Worm (Caenorhabditis elegans): Measurements from ENCODE around the gene F43C11.3.

The F43C11.3 gene

DNA sequence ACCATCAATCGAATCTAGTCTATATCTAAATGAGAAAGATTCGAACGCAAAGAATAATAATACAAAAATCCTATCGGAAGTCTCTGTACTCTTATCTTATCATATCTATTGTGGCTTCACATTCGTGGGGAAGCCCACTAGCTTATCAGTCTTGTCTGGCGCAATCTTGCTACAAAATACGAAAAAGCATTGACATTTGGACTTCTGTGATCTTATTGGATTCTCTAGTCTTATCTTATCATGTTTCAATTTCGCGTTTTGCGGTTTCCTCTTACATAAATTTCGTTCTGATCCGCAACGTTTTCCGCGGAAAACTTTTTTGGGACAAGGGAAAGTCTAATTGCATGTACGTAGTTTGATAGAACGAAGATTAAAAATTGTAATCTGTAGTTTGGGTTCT is 46.7 kb downstream of the F43C11.3 start:
- no peak for TF ChIP-seq unc-130 (tag; optimal IDR thresholded peaks at IDR 0.05)
- peak; percentile 89 to 97 (median 91) for TF ChIP-seq elt-3 (tag; optimal IDR thresholded peaks at IDR 0.05)
- TF ChIP-seq blmp-1 (tag; optimal IDR thresholded peaks at IDR 0.05) = peak; percentile 92

Measured in whole organism, L1 larva.